Fruit fly (Drosophila melanogaster) whole organism, wandering third instar larva: ENCODE measurements around the gene CG6901.

Source experiments
- Abd-B ChIP-seq: fragments of >200 bp; optimal IDR thresholded peaks from 2 replicates; lab custom pipeline; 2017; ENCODE audit warnings: missing biosample characterization, missing genetic modification characterization
- Jra ChIP-seq: sonication (Bioruptor generic); optimal IDR thresholded peaks from 2 replicates; lab custom pipeline; 2016; ENCODE audit warnings: missing biosample characterization, missing genetic modification characterization
- OdsH ChIP-seq: fragments of 200-800 bp; sonication (Bioruptor generic); optimal IDR thresholded peaks from 2 replicates; lab custom pipeline; 2016; ENCODE audit warnings: missing biosample characterization, mild to moderate bottlenecking, missing genetic modification characterization
- Rel ChIP-seq, 2 experiments: fragments of 200-800 bp; sonication (Bioruptor generic) in 1 of 2; optimal IDR thresholded peaks; 2 replicates in 1 of 2; 3 replicates in 1 of 2; lab custom pipeline; 2016 to 2019; ENCODE audit warnings: mild to moderate bottlenecking in 2 of 2, missing biosample characterization in 2 of 2, missing genetic modification characterization in 2 of 2, moderate library complexity in 1 of 2
- brk ChIP-seq: fragments of 200-800 bp; sonication (Bioruptor generic); optimal IDR thresholded peaks from 2 replicates; lab custom pipeline; 2016; ENCODE audit warnings: missing biosample characterization, mild to moderate bottlenecking, missing genetic modification characterization
- dsf ChIP-seq: sonication (Bioruptor generic); optimal IDR thresholded peaks from 2 replicates; lab custom pipeline; 2016; ENCODE audit warnings: missing biosample characterization, missing genetic modification characterization, borderline replicate concordance
- fru ChIP-seq: fragments of 200-800 bp; sonication (Bioruptor generic); optimal IDR thresholded peaks from 3 replicates; lab custom pipeline; 2016; ENCODE audit warnings: missing biosample characterization, mild to moderate bottlenecking, missing genetic modification characterization
- h ChIP-seq: fragments of 200-800 bp; sonication (Bioruptor generic); optimal IDR thresholded peaks from 3 replicates; lab custom pipeline; 2016; ENCODE audit warnings: missing biosample characterization, mild to moderate bottlenecking, missing genetic modification characterization
- pan ChIP-seq: fragments of >200 bp; optimal IDR thresholded peaks from 2 replicates; lab custom pipeline; 2017
- usp ChIP-seq: fragments of >200 bp; optimal IDR thresholded peaks from 2 replicates; lab custom pipeline; 2017; ENCODE audit warnings: missing biosample characterization, missing genetic modification characterization

DNA sequence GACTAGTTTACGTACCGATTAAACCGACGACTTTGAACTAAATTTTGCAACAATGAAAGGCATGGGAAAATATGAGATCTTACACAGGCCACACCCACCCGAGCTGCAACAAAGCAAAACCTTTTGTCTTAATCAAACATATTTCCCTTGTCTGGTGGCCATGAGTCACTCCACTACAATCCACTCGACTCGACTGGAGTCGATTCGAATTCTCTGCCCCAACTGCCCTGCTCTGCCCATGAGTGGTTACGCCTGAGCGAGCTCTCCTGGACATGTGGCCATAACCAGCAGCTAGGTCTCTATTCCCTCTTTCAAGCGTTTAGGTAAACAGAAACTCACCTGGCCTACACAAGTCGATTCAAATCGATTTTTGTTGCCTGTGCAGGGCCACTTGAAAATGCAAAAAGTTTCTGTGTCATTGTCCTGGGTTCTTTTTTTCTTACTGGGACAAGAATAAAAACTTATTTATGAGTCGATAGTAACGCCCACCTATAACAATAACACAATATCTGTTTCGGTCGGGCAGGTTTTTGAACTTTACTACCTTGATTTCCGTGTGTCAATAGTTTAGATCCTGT is 34.4 kb upstream of the CG6901 start:
- no peak for TF ChIP-seq usp (GFP tag; lab: Kevin White, UChicago)
- no peak for TF ChIP-seq fru (GFP tag; lab: Kevin White, UChicago)
- TF ChIP-seq Rel (GFP tag; optimal IDR thresholded peaks at IDR 0.05; lab: Kevin White, UChicago): no peak
- TF ChIP-seq Rel (tag; optimal IDR thresholded peaks at IDR 0.05; lab: Kevin White, UChicago): no peak
- no peak for TF ChIP-seq pan (lab: Kevin White, UChicago)
- TF ChIP-seq brk (GFP tag; lab: Kevin White, UChicago): no peak
- TF ChIP-seq Abd-B (GFP tag; lab: Kevin White, UChicago): no peak
- TF ChIP-seq Jra (GFP tag; lab: Kevin White, UChicago): no peak
- TF ChIP-seq OdsH: no peak
- TF ChIP-seq dsf (GFP tag; lab: Kevin White, UChicago): no peak
- no peak for TF ChIP-seq h (GFP tag; lab: Kevin White, UChicago)
